Worm (Caenorhabditis elegans): ENCODE measurements around the gene ZK470.4.

- no peak for TF ChIP-seq B0310.2 (tag; optimal IDR thresholded peaks at IDR 0.05)
- no peak for TF ChIP-seq ama-1 (optimal IDR thresholded peaks at IDR 0.05)
- TF ChIP-seq ceh-36 (tag; optimal IDR thresholded peaks at IDR 0.05), result no peak
- TF ChIP-seq hmbx-1 (tag; optimal IDR thresholded peaks at IDR 0.05), result no peak
- TF ChIP-seq F13C5.2 (tag; optimal IDR thresholded peaks at IDR 0.05), result no peak
- no peak for TF ChIP-seq tra-4 (tag; optimal IDR thresholded peaks at IDR 0.05)
- no peak for TF ChIP-seq aly-1 (tag; optimal IDR thresholded peaks at IDR 0.05)
- TF ChIP-seq hnd-1 (tag; optimal IDR thresholded peaks at IDR 0.05), result no peak
- TF ChIP-seq tbx-11 (GFP tag; IDR thresholded peaks at IDR 0.05), result no peak
- no peak for TF ChIP-seq ceh-13 (GFP tag; optimal IDR thresholded peaks at IDR 0.05)
- TF ChIP-seq sea-1 (GFP tag; conservative IDR thresholded peaks at IDR 0.05), result no peak
- TF ChIP-seq pes-1 (GFP tag; IDR thresholded peaks at IDR 0.05), result no peak
- no peak for TF ChIP-seq ets-7 (tag; optimal IDR thresholded peaks at IDR 0.05)
- no peak for TF ChIP-seq tbx-37 (GFP tag; conservative IDR thresholded peaks at IDR 0.05)
Measured at ce11 chrX:4125165-4125803, 14.3 kb downstream of the ZK470.4 start.
